Worm (Caenorhabditis elegans) whole organism, late embryonic: ENCODE measurements around the gene col-164.

Experiments
- ama-1 ChIP-seq: fragments of 150-350 bp; optimal IDR thresholded peaks from 2 replicates; lab custom pipeline; 2014
- ceh-6 ChIP-seq: fragments of 200-800 bp; sonication (Bioruptor generic); optimal IDR thresholded peaks from 2 replicates; lab custom pipeline; 2018; ENCODE audit warnings: mild to moderate bottlenecking, missing genetic modification characterization, missing compliant biosample characterization
- hlh-13 ChIP-seq: fragments of 200-800 bp; sonication (Bioruptor generic); optimal IDR thresholded peaks from 2 replicates; lab custom pipeline; 2018; ENCODE audit warnings: mild to moderate bottlenecking, missing genetic modification characterization, missing compliant biosample characterization
- hlh-6 ChIP-seq: sonication (generic microtip); optimal IDR thresholded peaks from 2 replicates; lab custom pipeline; 2016; ENCODE audit warnings: missing genotype, missing genetic modification characterization, missing compliant biosample characterization
- lin-11 ChIP-seq: fragments of 200-800 bp; sonication (Bioruptor generic); optimal IDR thresholded peaks from 2 replicates; lab custom pipeline; 2018; ENCODE audit warnings: mild to moderate bottlenecking, missing genetic modification characterization, missing compliant biosample characterization
- pat-9 ChIP-seq: fragments of 200-800 bp; sonication (Bioruptor generic); optimal IDR thresholded peaks from 2 replicates; lab custom pipeline; 2018; ENCODE audit warnings: mild to moderate bottlenecking, missing genetic modification characterization, moderate library complexity, missing compliant biosample characterization
- ref-2 ChIP-seq: sonication (generic microtip); optimal IDR thresholded peaks from 2 replicates; lab custom pipeline; 2016; ENCODE audit warnings: missing genetic modification characterization, missing compliant biosample characterization
- rnt-1 ChIP-seq: sonication (generic microtip); optimal IDR thresholded peaks from 2 replicates; lab custom pipeline; 2016; ENCODE audit warnings: missing genetic modification characterization, missing compliant biosample characterization
- sox-4 ChIP-seq: sonication (generic microtip); optimal IDR thresholded peaks from 2 replicates; lab custom pipeline; 2017; ENCODE audit warnings: mild to moderate bottlenecking, missing genetic modification characterization, inconsistent platforms, missing compliant biosample characterization
- unc-86 ChIP-seq: sonication (generic microtip); optimal IDR thresholded peaks from 2 replicates; lab custom pipeline; 2016; ENCODE audit warnings: missing genetic modification characterization, missing compliant biosample characterization
- ztf-16 ChIP-seq: sonication (generic microtip); optimal IDR thresholded peaks from 2 replicates; lab custom pipeline; 2017; ENCODE audit warnings: missing genetic modification characterization, missing compliant biosample characterization

DNA sequence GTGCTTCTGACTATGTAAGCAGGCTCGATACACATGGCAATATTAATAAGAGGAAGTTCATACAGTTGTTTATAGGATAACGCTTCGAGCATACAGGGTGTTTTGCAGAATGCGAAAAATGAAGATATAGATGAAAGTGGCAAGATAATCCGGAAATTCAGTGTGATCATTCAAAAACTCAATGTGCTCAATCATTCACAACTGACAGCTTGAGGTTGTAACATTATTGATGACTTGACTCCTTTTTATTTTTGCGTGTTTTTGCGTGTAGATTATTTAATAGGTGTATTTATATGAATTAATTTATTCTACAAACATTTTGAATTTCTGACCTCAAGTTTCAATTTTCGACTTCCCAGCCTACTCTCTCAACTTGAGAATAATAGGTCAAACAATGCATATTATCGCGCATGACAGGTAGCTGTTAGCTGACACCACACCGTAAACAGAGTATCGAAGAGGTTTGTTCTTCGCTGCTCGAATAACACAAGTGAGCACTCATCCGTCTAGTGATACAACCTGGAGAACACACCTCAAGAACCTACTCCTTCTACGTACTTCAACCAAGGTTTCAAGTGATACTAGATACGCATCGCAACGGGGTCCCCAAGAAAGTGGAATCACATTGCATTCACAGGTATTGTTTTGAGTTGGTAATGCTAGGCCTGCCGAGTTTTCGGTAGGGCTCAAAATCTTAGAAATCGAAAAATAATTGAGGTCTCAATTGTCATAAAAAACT lies 45.9 kb upstream of the col-164 start:
- TF ChIP-seq hlh-6 (tag; lab: Kevin White, UChicago) (no peak), pat-9 (tag; lab: Kevin White, UChicago) (no peak), ceh-6 (GFP tag; lab: Kevin White, UChicago) (no peak), lin-11 (tag; lab: Kevin White, UChicago) (no peak), unc-86 (no peak), ama-1 (no peak), hlh-13 (GFP tag; lab: Kevin White, UChicago) (no peak), sox-4 (tag; lab: Kevin White, UChicago) (no peak), ref-2 (tag; lab: Kevin White, UChicago) (no peak), rnt-1 (no peak), ztf-16 (tag; lab: Kevin White, UChicago) (no peak)
